Fruit fly (Drosophila melanogaster): Measurements from ENCODE around the gene CG11586.

DNA sequence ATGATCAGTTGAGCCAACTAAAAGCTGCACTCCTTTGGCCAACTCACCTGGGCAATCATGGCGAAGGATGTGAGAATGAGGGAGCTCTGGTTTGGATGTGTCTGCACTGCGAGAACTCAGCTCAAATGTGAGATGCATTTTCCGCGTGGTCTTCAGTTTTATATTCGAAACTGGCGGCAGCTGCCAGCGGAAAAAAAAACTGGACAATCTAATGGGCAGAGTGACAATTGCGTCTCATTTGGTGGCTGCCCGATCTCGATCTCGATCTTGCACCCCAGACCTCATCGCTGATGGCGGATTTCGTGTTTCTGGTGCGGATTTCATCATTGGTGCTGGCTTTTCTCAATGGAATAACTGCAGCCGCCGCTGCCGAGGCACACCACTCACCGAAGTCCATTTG lies 49.5 kb downstream of the CG11586 start, which contains the start of gene Cpr64Ac:
- TF ChIP-seq psq (optimal IDR thresholded peaks at IDR 0.05) (no peak), Dll (optimal IDR thresholded peaks at IDR 0.05) (no peak), pan (optimal IDR thresholded peaks at IDR 0.05) (no peak), CG8478 (optimal IDR thresholded peaks at IDR 0.05) (no peak)
